4 worm cellular contexts compared by ENCODE assay signal in genomic region chrII:9064437-9064836, ce11.
TF ChIP-seq lines count a peak whose summit lies in the region.

No protein-coding gene starts in this region.

TF ChIP-seq in whole organism, L1 larva, 84 proteins besides CTCF, POLR2A, EP300 and RAD21 (continues in another document):
- TF ChIP-seq mdl-1 (tag; optimal IDR thresholded peaks at IDR 0.05; lab: Kevin White, UChicago) (peak in 1 of 2 experiments; percentile 7), aha-1 (tag; optimal IDR thresholded peaks at IDR 0.05; lab: Kevin White, UChicago) (no peak), ztf-11 (tag; optimal IDR thresholded peaks at IDR 0.05; lab: Kevin White, UChicago) (no peak), nhr-76 (tag; optimal IDR thresholded peaks at IDR 0.05; lab: Kevin White, UChicago) (no peak), lin-13 (GFP tag; optimal IDR thresholded peaks at IDR 0.05; lab: Kevin White, UChicago) (no peak), jun-1 (tag; optimal IDR thresholded peaks at IDR 0.05; lab: Kevin White, UChicago) (no peak), pag-3 (tag; optimal IDR thresholded peaks at IDR 0.05; lab: Kevin White, UChicago; ENCODE audit: borderline replicate concordance, insufficient read depth) (peak; percentile 32), nhr-28 (tag; optimal IDR thresholded peaks at IDR 0.05; lab: Kevin White, UChicago) (no peak), vab-15 (tag; optimal IDR thresholded peaks at IDR 0.05; lab: Kevin White, UChicago) (no peak), lin-35 (GFP tag; optimal IDR thresholded peaks at IDR 0.05; lab: Kevin White, UChicago) (no peak), dpl-1 (GFP tag; optimal IDR thresholded peaks at IDR 0.05; lab: Kevin White, UChicago) (no peak), alr-1 (tag; optimal IDR thresholded peaks at IDR 0.05; lab: Kevin White, UChicago; ENCODE audit: borderline replicate concordance) (no peak), pax-3 (tag; optimal IDR thresholded peaks at IDR 0.05; lab: Kevin White, UChicago) (no peak), ets-5 (GFP tag; IDR thresholded peaks at IDR 0.05; lab: Robert Waterston, UW) (no peak), zip-4 (GFP tag; optimal IDR thresholded peaks at IDR 0.05; lab: Kevin White, UChicago) (no peak), unc-130 (tag; optimal IDR thresholded peaks at IDR 0.05; lab: Kevin White, UChicago) (no peak), nhr-20 (tag; optimal IDR thresholded peaks at IDR 0.05; lab: Kevin White, UChicago) (peak; percentile 42), elt-3 (tag; optimal IDR thresholded peaks at IDR 0.05; lab: Kevin White, UChicago) (peak in 1 of 6 experiments; percentile 62), fos-1 (tag; optimal IDR thresholded peaks at IDR 0.05; lab: Kevin White, UChicago) (no peak), nhr-237 (tag; optimal IDR thresholded peaks at IDR 0.05; lab: Kevin White, UChicago) (no peak), skn-1 (tag; optimal IDR thresholded peaks at IDR 0.05; lab: Kevin White, UChicago) (no peak), fkh-8 (tag; optimal IDR thresholded peaks at IDR 0.05; lab: Kevin White, UChicago) (no peak), tlp-1 (tag; optimal IDR thresholded peaks at IDR 0.05; lab: Kevin White, UChicago) (no peak)

TF ChIP-seq in whole organism, L2 larva, 48 proteins besides CTCF, POLR2A, EP300 and RAD21:
- TF ChIP-seq sma-9 (GFP tag; optimal IDR thresholded peaks at IDR 0.05; lab: Kevin White, UChicago) (peak; percentile 6), sma-9 (tag; optimal IDR thresholded peaks at IDR 0.05; lab: Kevin White, UChicago) (no peak), nhr-23 (tag; optimal IDR thresholded peaks at IDR 0.05; lab: Kevin White, UChicago) (peak; percentile 91), blmp-1 (tag; optimal IDR thresholded peaks at IDR 0.05; lab: Kevin White, UChicago; ENCODE audit: insufficient read depth) (no peak), ceh-16 (tag; optimal IDR thresholded peaks at IDR 0.05; lab: Kevin White, UChicago) (peak; percentile 73), gmeb-1 (tag; optimal IDR thresholded peaks at IDR 0.05; lab: Kevin White, UChicago) (no peak), elt-1 (tag; optimal IDR thresholded peaks at IDR 0.05; lab: Kevin White, UChicago) (peak; percentile 82), nhr-25 (tag; optimal IDR thresholded peaks at IDR 0.05; lab: Kevin White, UChicago) (peak; percentile 21), nhr-6 (tag; optimal IDR thresholded peaks at IDR 0.05; lab: Kevin White, UChicago) (peak; percentile 20), ama-1 (optimal IDR thresholded peaks at IDR 0.05; lab: Kevin White, UChicago) (no peak), nhr-11 (tag; optimal IDR thresholded peaks at IDR 0.05; lab: Kevin White, UChicago) (no peak)

TF ChIP-seq in whole organism, L3 larva, 47 proteins besides CTCF, POLR2A, EP300 and RAD21:
- peak; percentile 54 for TF ChIP-seq nhr-25 (tag; optimal IDR thresholded peaks at IDR 0.05; lab: Kevin White, UChicago)
- TF ChIP-seq sea-2 (GFP tag; optimal IDR thresholded peaks at IDR 0.05; lab: Kevin White, UChicago), result no peak
- TF ChIP-seq elt-1 (tag; optimal IDR thresholded peaks at IDR 0.05; lab: Kevin White, UChicago), result peak; percentile 94

TF ChIP-seq in whole organism, mixed stage, embryonic, 35 proteins besides CTCF, POLR2A, EP300 and RAD21:
- TF ChIP-seq elt-1 (tag; optimal IDR thresholded peaks at IDR 0.05; lab: Kevin White, UChicago; ENCODE audit: borderline replicate concordance, insufficient read depth) (peak; percentile 88), flh-1 (GFP tag; optimal IDR thresholded peaks at IDR 0.05; lab: Kevin White, UChicago) (no peak), sem-2 (GFP tag; optimal IDR thresholded peaks at IDR 0.05; lab: Kevin White, UChicago) (no peak), unc-62 (GFP tag; optimal IDR thresholded peaks at IDR 0.05; lab: Kevin White, UChicago) (peak; percentile 19), hlh-1 (tag; optimal IDR thresholded peaks at IDR 0.05; lab: Kevin White, UChicago) (no peak)
TF ChIP-seq in whole organism, mixed stage, embryonic: peak in this region for 2.

Comparison
In these comparisons a context has a peak if more than half of its experiments do, and no peak if none do; other contexts are left out.
1. Of the 22 proteins assayed by ChIP-seq in both whole organism, L1 larva and whole organism, L2 larva: peak only in whole organism, L1 larva: lin-39; only in whole organism, L2 larva: none; in both: none; in neither: 18; mixed calls (peak in some experiments, not most) for 3.